Worm (Caenorhabditis elegans) whole organism, L1 larva: ENCODE results near the gene T16A1.4.

ENCODE experiments used
- blmp-1 ChIP-seq: fragments of 150-350 bp; optimal IDR thresholded peaks from 2 replicates; lab custom pipeline; 2014; ENCODE audit warnings: missing biosample characterization, missing genetic modification characterization
- snpc-4 ChIP-seq: fragments of 150-350 bp; optimal IDR thresholded peaks from 2 replicates; lab custom pipeline; 2014; ENCODE audit warnings: missing biosample characterization, missing genetic modification characterization

- TF ChIP-seq blmp-1 = no peak
- no peak for TF ChIP-seq snpc-4 (tag; lab: Kevin White, UChicago)
Observed at ce11 chrII:2081257-2081656, at the start of gene T16A1.4.
